Worm (Caenorhabditis elegans) whole organism, early embryonic: Measurements from ENCODE around the gene srx-26.

ENCODE experiments used
- F13C5.2 ChIP-seq: sonication (generic microtip); optimal IDR thresholded peaks from 2 replicates; lab custom pipeline; 2017; ENCODE audit warnings: mild to moderate bottlenecking, missing genetic modification characterization, inconsistent platforms, missing compliant biosample characterization
- aly-1 ChIP-seq: sonication (generic microtip); optimal IDR thresholded peaks from 2 replicates; lab custom pipeline; 2016; ENCODE audit warnings: missing genetic modification characterization, missing compliant biosample characterization
- ama-1 ChIP-seq: fragments of 150-350 bp; optimal IDR thresholded peaks from 2 replicates; lab custom pipeline; 2014
- ets-7 ChIP-seq: sonication (generic microtip); optimal IDR thresholded peaks from 2 replicates; lab custom pipeline; 2016; ENCODE audit warnings: missing genotype, missing genetic modification characterization, missing compliant biosample characterization
- flt-1 ChIP-seq: fragments of 200-800 bp; sonication (Bioruptor generic); IDR thresholded peaks from 2 replicates; pipeline ENCODE4 v1.3.6; 2022; ENCODE audit warnings: missing genetic modification characterization, missing compliant biosample characterization
- hmg-4 ChIP-seq: fragments of 200-800 bp; sonication (Bioruptor generic); optimal IDR thresholded peaks from 2 replicates; lab custom pipeline; 2018; ENCODE audit warnings: mild to moderate bottlenecking, missing genetic modification characterization, missing compliant biosample characterization
- hnd-1 ChIP-seq: sonication (generic microtip); optimal IDR thresholded peaks from 2 replicates; lab custom pipeline; 2016; ENCODE audit warnings: missing genetic modification characterization, missing compliant biosample characterization
- pes-1 ChIP-seq: fragments of 200-800 bp; sonication (Bioruptor generic); IDR thresholded peaks from 2 replicates; pipeline ENCODE4 v1.3.6; 2022; ENCODE audit warnings: missing genetic modification reagents, missing genetic modification characterization, missing compliant biosample characterization
- scrt-1 ChIP-seq: fragments of 200-800 bp; sonication (Bioruptor generic); IDR thresholded peaks from 2 replicates; pipeline ENCODE4 v1.3.6; 2022; ENCODE audit warnings: missing genetic modification characterization, missing compliant biosample characterization
- sea-1 ChIP-seq: fragments of 200-800 bp; sonication (Bioruptor generic); conservative IDR thresholded peaks from 2 replicates; pipeline ENCODE4 v1.3.6; 2022; ENCODE audit warnings: missing genetic modification characterization, missing compliant biosample characterization
- tbx-11 ChIP-seq: fragments of 200-800 bp; sonication (Bioruptor generic); IDR thresholded peaks from 2 replicates; pipeline ENCODE4 v1.3.6; 2022; ENCODE audit warnings: missing genetic modification characterization, missing compliant biosample characterization

- no peak for TF ChIP-seq scrt-1 (GFP tag; lab: Robert Waterston, UW)
- TF ChIP-seq F13C5.2 = no peak
- TF ChIP-seq aly-1 (tag; lab: Kevin White, UChicago) = no peak
- TF ChIP-seq ama-1 = no peak
- no peak for TF ChIP-seq tbx-11 (GFP tag; lab: Robert Waterston, UW)
- TF ChIP-seq flt-1 (GFP tag; lab: Robert Waterston, UW) = no peak
- no peak for TF ChIP-seq pes-1 (GFP tag; lab: Robert Waterston, UW)
- TF ChIP-seq ets-7 (tag; lab: Kevin White, UChicago) = no peak
- no peak for TF ChIP-seq sea-1 (GFP tag; lab: Robert Waterston, UW)
- no peak for TF ChIP-seq hnd-1 (tag; lab: Kevin White, UChicago)
- no peak for TF ChIP-seq hmg-4
These were observed 22.0 kb downstream of the srx-26 start, which contains the start of gene dod-3 for ce11 chrV:2730784-2731480.
